Worm (Caenorhabditis elegans): ENCODE data around the gene jbts-14.

DNA sequence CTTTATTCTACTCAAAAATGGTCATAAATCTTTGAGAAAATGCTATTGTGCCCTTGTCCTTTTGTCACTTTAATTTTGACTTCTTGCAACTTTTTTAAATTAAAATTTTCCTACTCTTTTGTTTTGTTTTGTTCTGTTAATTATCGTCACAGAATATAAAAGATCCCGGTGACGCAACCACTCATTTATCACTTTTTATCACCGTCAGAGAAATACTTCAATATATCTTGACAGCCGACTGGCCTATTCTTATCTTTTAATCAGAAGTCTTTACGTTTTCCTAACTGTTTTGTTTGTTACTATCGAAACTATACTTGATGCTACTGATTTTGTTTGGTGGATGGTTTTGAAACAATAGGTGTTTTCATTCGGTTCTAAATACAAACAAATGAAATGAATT is 48.1 kb upstream of the jbts-14 start:
- TF ChIP-seq dao-5 (tag; optimal IDR thresholded peaks at IDR 0.05): no peak
- TF ChIP-seq him-1 (tag; optimal IDR thresholded peaks at IDR 0.05): no peak
